Fruit fly (Drosophila melanogaster): ENCODE results near the gene Pect.

The Pect gene

dm6 chr2L:13205256-13205655 lies 1.7 kb downstream of the Pect start (continued):
- no peak for TF ChIP-seq Elba2 (GFP tag; optimal IDR thresholded peaks at IDR 0.05)
- peak; percentile 93 for TF ChIP-seq CG13894 (tag; optimal IDR thresholded peaks at IDR 0.05)
- peak; percentile 54 for TF ChIP-seq onecut (GFP tag; IDR thresholded peaks at IDR 0.05)
- no peak for TF ChIP-seq dmrt11E (tag; optimal IDR thresholded peaks at IDR 0.05)
- TF ChIP-seq GATAe (GFP tag; conservative IDR thresholded peaks at IDR 0.05) = no peak
- no peak for TF ChIP-seq en (GFP tag; optimal IDR thresholded peaks at IDR 0.05)
- peak; percentile 55 for TF ChIP-seq Hmr (GFP tag; optimal IDR thresholded peaks at IDR 0.05)
- no peak for TF ChIP-seq ash1 (GFP tag; optimal IDR thresholded peaks at IDR 0.05)
- TF ChIP-seq Med (GFP tag) = peak; percentile 93
- TF ChIP-seq emc (GFP tag; optimal IDR thresholded peaks at IDR 0.05) = no peak
- TF ChIP-seq dm (GFP tag; optimal IDR thresholded peaks at IDR 0.05) = peak; percentile 8
- TF ChIP-seq chm (GFP tag; IDR thresholded peaks at IDR 0.05) = 0 out of 2 replicates have a peak, but pooled peaks have one; percentile 21
- no peak for TF ChIP-seq fd96Cb (tag; optimal IDR thresholded peaks at IDR 0.05)
- 0 out of 3 replicates have a peak, but pooled peaks have one; percentile 64 for TF ChIP-seq sr (GFP tag; IDR thresholded peaks at IDR 0.05)
- TF ChIP-seq tup (GFP tag; optimal IDR thresholded peaks at IDR 0.05) = no peak
- TF ChIP-seq CG1024 (GFP tag; IDR thresholded peaks at IDR 0.05) = no peak
- peak; percentile 17 for TF ChIP-seq NC2α (GFP tag; optimal IDR thresholded peaks at IDR 0.05)
- TF ChIP-seq CG34422 (GFP tag; IDR thresholded peaks at IDR 0.05) = peak; percentile 70; the same call in 1 of the 3 replicates
- TF ChIP-seq esg (GFP tag; conservative IDR thresholded peaks at IDR 0.05) = no peak
- no peak for TF ChIP-seq Dll (GFP tag; IDR thresholded peaks at IDR 0.05; ENCODE audit: partially characterized antibody)
- TF ChIP-seq sc (optimal IDR thresholded peaks at IDR 0.05) = no peak
- no peak for TF ChIP-seq sc (GFP tag; optimal IDR thresholded peaks at IDR 0.05)
- TF ChIP-seq Rfx (GFP tag; IDR thresholded peaks at IDR 0.05) = peak; percentile 19; the same call in 1 of the 2 replicates
- no peak for TF ChIP-seq bigmax (GFP tag; optimal IDR thresholded peaks at IDR 0.05)
- TF ChIP-seq trh (GFP tag; optimal IDR thresholded peaks at IDR 0.05) = no peak
- TF ChIP-seq z (GFP tag; IDR thresholded peaks at IDR 0.05) = no peak
- no peak for TF ChIP-seq Gug (GFP tag; IDR thresholded peaks at IDR 0.05)
- TF ChIP-seq CoRest (tag; optimal IDR thresholded peaks at IDR 0.05) = no peak
- no peak for TF ChIP-seq CG15073 (GFP tag; optimal IDR thresholded peaks at IDR 0.05)
- TF ChIP-seq CG12659 (GFP tag; optimal IDR thresholded peaks at IDR 0.05) = peak; percentile 21
- no peak; the same call in 1 of the 2 replicates for TF ChIP-seq E2f2 (GFP tag; IDR thresholded peaks at IDR 0.05)
- TF ChIP-seq ems (GFP tag; optimal IDR thresholded peaks at IDR 0.05) = no peak
- peak; percentile 3 for TF ChIP-seq CG10147 (GFP tag; optimal IDR thresholded peaks at IDR 0.05)
- TF ChIP-seq CG14014 (GFP tag; IDR thresholded peaks at IDR 0.05) = 0 out of 2 replicates have a peak, but pooled peaks have one; percentile 9
- TF ChIP-seq Lhr (GFP tag; optimal IDR thresholded peaks at IDR 0.05) = no peak
- peak; percentile 31 for TF ChIP-seq CG2678 (tag; optimal IDR thresholded peaks at IDR 0.05)
- peak; percentile 5 for TF ChIP-seq shn (GFP tag; optimal IDR thresholded peaks at IDR 0.05)
- peak; percentile 83 for TF ChIP-seq kni (GFP tag; optimal IDR thresholded peaks at IDR 0.05)
- peak; percentile 64 for TF ChIP-seq CG6683 (GFP tag; optimal IDR thresholded peaks at IDR 0.05)
- no peak for TF ChIP-seq D19A (tag; optimal IDR thresholded peaks at IDR 0.05)
- peak; percentile 7 for TF ChIP-seq HmgZ (tag; optimal IDR thresholded peaks at IDR 0.05)
- TF ChIP-seq az2 (GFP tag; optimal IDR thresholded peaks at IDR 0.05) = no peak
- peak in 1 of 2 experiments; percentile 61 for TF ChIP-seq Eip74EF (GFP tag; optimal IDR thresholded peaks at IDR 0.05)
- peak; percentile 23 for TF ChIP-seq CG13624 (GFP tag; optimal IDR thresholded peaks at IDR 0.05)
- TF ChIP-seq zfh1 (GFP tag; IDR thresholded peaks at IDR 0.05) = 0 out of 3 replicates have a peak, but pooled peaks have one; percentile 28
- peak; percentile 65 for TF ChIP-seq CG18599 (GFP tag; optimal IDR thresholded peaks at IDR 0.05)
- TF ChIP-seq CG4854 (GFP tag; optimal IDR thresholded peaks at IDR 0.05) = no peak
- TF ChIP-seq CG12769 (tag; optimal IDR thresholded peaks at IDR 0.05) = peak; percentile 85
- peak; percentile 54 for TF ChIP-seq CrebB (tag; optimal IDR thresholded peaks at IDR 0.05)
- no peak for TF ChIP-seq CG9797 (GFP tag; optimal IDR thresholded peaks at IDR 0.05)
- TF ChIP-seq ewg (GFP tag; optimal IDR thresholded peaks at IDR 0.05) = peak; percentile 92

All from whole organism, embryonic.